Worm (Caenorhabditis elegans) whole organism, young adult: ENCODE results near the gene EGAP9.4.

Experiments used
- B0261.1 ChIP-seq: sonication (generic microtip); optimal IDR thresholded peaks from 2 replicates; lab custom pipeline; 2016; ENCODE audit warnings: mild to moderate bottlenecking, missing genetic modification characterization, moderate library complexity, missing compliant biosample characterization
- B0336.3 ChIP-seq: fragments of 200-800 bp; sonication (Bioruptor generic); IDR thresholded peaks from 2 replicates; pipeline ENCODE4 v1.3.6; 2022; ENCODE audit warnings: missing genetic modification characterization, missing compliant biosample characterization
- C17E4.6 ChIP-seq: fragments of 200-800 bp; sonication (Bioruptor generic); IDR thresholded peaks from 2 replicates; pipeline ENCODE4 v1.3.6; 2022; ENCODE audit warnings: missing genetic modification reagents, missing genetic modification characterization, missing compliant biosample characterization
- F10E7.11 ChIP-seq: sonication (generic microtip); optimal IDR thresholded peaks from 2 replicates; lab custom pipeline; 2017; ENCODE audit warnings: mild to moderate bottlenecking, missing genetic modification characterization, moderate library complexity, missing compliant biosample characterization
- F37B4.10 ChIP-seq: fragments of 200-800 bp; sonication (Bioruptor generic); IDR thresholded peaks from 2 replicates; pipeline ENCODE4 v1.3.6; 2022; ENCODE audit warnings: missing genetic modification characterization, missing compliant biosample characterization
- F39B2.1 ChIP-seq: fragments of 200-800 bp; sonication (Bioruptor generic); IDR thresholded peaks from 2 replicates; pipeline ENCODE4 v1.3.6; 2022; ENCODE audit warnings: missing genetic modification reagents, missing genetic modification characterization, missing compliant biosample characterization
- F49E8.2 ChIP-seq: sonication (generic microtip); optimal IDR thresholded peaks from 3 replicates; lab custom pipeline; 2017; ENCODE audit warnings: missing genetic modification characterization, mild to moderate bottlenecking, missing compliant biosample characterization, antibody characterized with exemption, moderate library complexity; ENCODE audit not compliant: insufficient read depth
- F57C9.4 ChIP-seq: sonication (generic microtip); optimal IDR thresholded peaks from 2 replicates; lab custom pipeline; 2017; ENCODE audit warnings: mild to moderate bottlenecking, missing genetic modification characterization, missing compliant biosample characterization
- T26A5.8 ChIP-seq: sonication (generic microtip); optimal IDR thresholded peaks from 2 replicates; lab custom pipeline; 2016; ENCODE audit warnings: missing genetic modification characterization, missing compliant biosample characterization
- Y56A3A.18 ChIP-seq: fragments of 200-800 bp; sonication (Bioruptor generic); IDR thresholded peaks from 2 replicates; pipeline ENCODE4 v1.3.6; 2022; ENCODE audit warnings: missing genetic modification reagents, missing genetic modification characterization, missing compliant biosample characterization
- Y79H2A.3 ChIP-seq: fragments of 200-800 bp; sonication (Bioruptor generic); conservative IDR thresholded peaks from 2 replicates; pipeline ENCODE4 v1.3.6; 2022; ENCODE audit warnings: missing genetic modification reagents, missing genetic modification characterization, missing compliant biosample characterization
- aptf-3 ChIP-seq: fragments of 200-800 bp; sonication (Bioruptor generic); IDR thresholded peaks from 2 replicates; pipeline ENCODE4 v1.3.6; 2022; ENCODE audit warnings: missing genetic modification characterization, missing compliant biosample characterization
- atf-7 ChIP-seq: sonication (generic microtip); optimal IDR thresholded peaks from 2 replicates; lab custom pipeline; 2017; ENCODE audit warnings: mild to moderate bottlenecking, missing genetic modification characterization, missing compliant biosample characterization
- athp-1 ChIP-seq: sonication (generic microtip); optimal IDR thresholded peaks from 2 replicates; lab custom pipeline; 2017; ENCODE audit warnings: mild to moderate bottlenecking, missing genetic modification characterization, missing compliant biosample characterization
- cebp-2 ChIP-seq: fragments of 200-800 bp; sonication (Bioruptor generic); IDR thresholded peaks from 2 replicates; pipeline ENCODE4 v1.3.6; 2022; ENCODE audit warnings: missing genetic modification characterization, missing compliant biosample characterization
- ceh-100 ChIP-seq: fragments of 200-800 bp; sonication (Bioruptor generic); IDR thresholded peaks from 2 replicates; pipeline ENCODE4 v1.3.6; 2022; ENCODE audit warnings: missing genetic modification reagents, missing genetic modification characterization, missing compliant biosample characterization
- ceh-27 ChIP-seq: fragments of 200-800 bp; sonication (Bioruptor generic); optimal IDR thresholded peaks from 2 replicates; lab custom pipeline; 2018; ENCODE audit warnings: mild to moderate bottlenecking, missing genetic modification characterization, moderate library complexity, missing compliant biosample characterization
- chd-7 ChIP-seq: sonication (generic microtip); optimal IDR thresholded peaks from 2 replicates; lab custom pipeline; 2016; ENCODE audit warnings: mild to moderate bottlenecking, missing genetic modification characterization, moderate library complexity, missing compliant biosample characterization
- die-1 ChIP-seq: sonication (generic microtip); optimal IDR thresholded peaks from 2 replicates; lab custom pipeline; 2016; ENCODE audit warnings: missing genotype, mild to moderate bottlenecking, missing genetic modification characterization, missing compliant biosample characterization
- dpff-1 ChIP-seq: sonication (generic microtip); optimal IDR thresholded peaks from 2 replicates; lab custom pipeline; 2017; ENCODE audit warnings: mild to moderate bottlenecking, missing genetic modification characterization, missing compliant biosample characterization
- efl-1 ChIP-seq: fragments of 150-350 bp; optimal IDR thresholded peaks from 2 replicates; lab custom pipeline; 2014; ENCODE audit warnings: missing biosample characterization, missing genetic modification reagents, missing genetic modification characterization
- egl-18 ChIP-seq: fragments of 200-800 bp; sonication (Bioruptor generic); IDR thresholded peaks from 2 replicates; pipeline ENCODE4 v1.3.6; 2022; ENCODE audit warnings: missing genetic modification reagents, missing genetic modification characterization, missing compliant biosample characterization
- ekl-4 ChIP-seq: fragments of 200-800 bp; sonication (Bioruptor generic); IDR thresholded peaks from 2 replicates; pipeline ENCODE4 v1.3.6; 2022; ENCODE audit warnings: missing genetic modification reagents, missing genetic modification characterization, missing compliant biosample characterization
- hmg-20 ChIP-seq: fragments of 200-800 bp; sonication (Bioruptor generic); IDR thresholded peaks from 2 replicates; pipeline ENCODE4 v1.3.6; 2022; ENCODE audit warnings: missing genetic modification reagents, missing genetic modification characterization, missing compliant biosample characterization
- hsf-1 ChIP-seq: fragments of 200-800 bp; sonication (Bioruptor generic); IDR thresholded peaks from 2 replicates; pipeline ENCODE4 v1.3.6; 2022; ENCODE audit warnings: missing genetic modification reagents, missing genetic modification characterization, missing compliant biosample characterization
- let-607 ChIP-seq, 2 experiments: fragments of 200-800 bp in 1 of 2; sonication (Bioruptor generic) in 1 of 2; sonication (generic microtip) in 1 of 2; optimal IDR thresholded peaks; 2 replicates each; lab custom pipeline; 2016 to 2018; ENCODE audit warnings: mild to moderate bottlenecking in 2 of 2, missing compliant biosample characterization in 2 of 2, missing genetic modification characterization in 2 of 2, moderate library complexity in 2 of 2, missing genotype in 1 of 2
- lin-40 ChIP-seq: sonication (generic microtip); optimal IDR thresholded peaks from 2 replicates; lab custom pipeline; 2016; ENCODE audit warnings: missing genetic modification characterization, mild to moderate bottlenecking, missing compliant biosample characterization, missing genotype, missing genetic modification reagents
- mcd-1 ChIP-seq: fragments of 200-800 bp; sonication (Bioruptor generic); IDR thresholded peaks from 2 replicates; pipeline ENCODE4 v1.3.6; 2022; ENCODE audit warnings: missing genetic modification reagents, missing genetic modification characterization, missing compliant biosample characterization
- mes-4 ChIP-seq: sonication (generic microtip); optimal IDR thresholded peaks from 2 replicates; lab custom pipeline; 2016; ENCODE audit warnings: missing genotype, missing genetic modification characterization, missing compliant biosample characterization
- nfyb-1 ChIP-seq: fragments of 200-800 bp; sonication (Bioruptor generic); IDR thresholded peaks from 2 replicates; pipeline ENCODE4 v1.3.6; 2022; ENCODE audit warnings: missing genetic modification reagents, missing genetic modification characterization, missing compliant biosample characterization
- nhr-120 ChIP-seq: fragments of 200-800 bp; sonication (Bioruptor generic); IDR thresholded peaks from 2 replicates; pipeline ENCODE4 v1.3.6; 2022; ENCODE audit warnings: missing genetic modification characterization, missing compliant biosample characterization
- nhr-27 ChIP-seq: fragments of 200-800 bp; sonication (Bioruptor generic); optimal IDR thresholded peaks from 2 replicates; lab custom pipeline; 2018; ENCODE audit warnings: mild to moderate bottlenecking, missing genetic modification characterization, moderate library complexity, missing compliant biosample characterization
- nhr-80 ChIP-seq: sonication (generic microtip); optimal IDR thresholded peaks from 2 replicates; lab custom pipeline; 2016; ENCODE audit warnings: missing genetic modification characterization, missing compliant biosample characterization
- nhr-90 ChIP-seq: sonication (generic microtip); optimal IDR thresholded peaks from 2 replicates; lab custom pipeline; 2016; ENCODE audit warnings: missing genotype, mild to moderate bottlenecking, missing genetic modification characterization, missing compliant biosample characterization
- pbrm-1 ChIP-seq: fragments of 200-800 bp; sonication (Bioruptor generic); IDR thresholded peaks from 2 replicates; pipeline ENCODE4 v1.3.6; 2022; ENCODE audit warnings: missing genetic modification reagents, missing genetic modification characterization, missing compliant biosample characterization
- pha-4 ChIP-seq: fragments of 150-350 bp; sonication (generic microtip); optimal IDR thresholded peaks from 2 replicates; lab custom pipeline; 2014; ENCODE audit warnings: missing biosample characterization, missing genetic modification reagents, missing genetic modification characterization
- rcor-1 ChIP-seq: fragments of 200-800 bp; sonication (Bioruptor generic); IDR thresholded peaks from 2 replicates; pipeline ENCODE4 v1.3.6; 2022; ENCODE audit warnings: missing genetic modification reagents, missing genetic modification characterization, missing compliant biosample characterization
- rec-8 ChIP-seq, 2 experiments: sonication (generic microtip); optimal IDR thresholded peaks; 2 replicates each; lab custom pipeline; 2016; ENCODE audit warnings: mild to moderate bottlenecking in 2 of 2, missing genetic modification characterization in 2 of 2, missing genetic modification reagents in 2 of 2, missing genotype in 2 of 2, missing biosample characterization in 1 of 2, missing compliant biosample characterization in 1 of 2, moderate library complexity in 1 of 2
- rpc-1 ChIP-seq, 2 experiments: fragments of 150-350 bp in 1 of 2; sonication (generic microtip) in 1 of 2; optimal IDR thresholded peaks; 2 replicates each; lab custom pipeline; 2014 to 2018; ENCODE audit warnings: missing biosample characterization in 1 of 2, missing genetic modification characterization in 1 of 2, missing genetic modification reagents in 1 of 2, missing genotype in 1 of 2
- sea-2 ChIP-seq: fragments of 200-800 bp; sonication (Bioruptor generic); IDR thresholded peaks from 2 replicates; pipeline ENCODE4 v1.3.6; 2022; ENCODE audit warnings: missing genetic modification characterization, missing compliant biosample characterization
- snpc-3.4 ChIP-seq: sonication (generic microtip); optimal IDR thresholded peaks from 2 replicates; lab custom pipeline; 2017; ENCODE audit warnings: missing genetic modification characterization, mild to moderate bottlenecking, missing compliant biosample characterization, antibody characterized with exemption, moderate library complexity, missing genotype, missing genetic modification reagents
- snpc-4 ChIP-seq, 5 experiments: fragments of 150-350 bp in 1 of 5; sonication (generic microtip) in 4 of 5; optimal IDR thresholded peaks; 2 replicates each; lab custom pipeline; 2014 to 2018; ENCODE audit warnings: missing genetic modification characterization in 5 of 5, missing biosample characterization in 3 of 5, antibody characterized with exemption in 2 of 5, mild to moderate bottlenecking in 2 of 5, missing compliant biosample characterization in 2 of 5, missing genotype in 2 of 5, moderate library complexity in 2 of 5, missing genetic modification reagents in 1 of 5
- somi-1 ChIP-seq: fragments of 200-800 bp; sonication (Bioruptor generic); optimal IDR thresholded peaks from 2 replicates; lab custom pipeline; 2018; ENCODE audit warnings: mild to moderate bottlenecking, missing genetic modification characterization, missing compliant biosample characterization
- sptf-2 ChIP-seq: fragments of 200-800 bp; sonication (Bioruptor generic); optimal IDR thresholded peaks from 2 replicates; lab custom pipeline; 2018; ENCODE audit warnings: mild to moderate bottlenecking, missing genetic modification characterization, missing compliant biosample characterization
- tbp1 ChIP-seq: fragments of 200-800 bp; sonication (Bioruptor generic); optimal IDR thresholded peaks from 2 replicates; lab custom pipeline; 2018; ENCODE audit warnings: mild to moderate bottlenecking, missing genetic modification characterization, missing compliant biosample characterization
- zfh-2 ChIP-seq: fragments of 200-800 bp; sonication (Bioruptor generic); conservative IDR thresholded peaks from 2 replicates; pipeline ENCODE4 v1.3.6; 2022; ENCODE audit warnings: missing genetic modification reagents, missing genetic modification characterization, missing compliant biosample characterization
- zim-3 ChIP-seq: sonication (generic microtip); optimal IDR thresholded peaks from 2 replicates; lab custom pipeline; 2017; ENCODE audit warnings: mild to moderate bottlenecking, missing genetic modification characterization, moderate library complexity, missing compliant biosample characterization
- ztf-26 ChIP-seq: sonication (generic microtip); optimal IDR thresholded peaks from 2 replicates; lab custom pipeline; 2017; ENCODE audit warnings: missing genetic modification characterization, missing compliant biosample characterization

EGAP9.4 gene

DNA sequence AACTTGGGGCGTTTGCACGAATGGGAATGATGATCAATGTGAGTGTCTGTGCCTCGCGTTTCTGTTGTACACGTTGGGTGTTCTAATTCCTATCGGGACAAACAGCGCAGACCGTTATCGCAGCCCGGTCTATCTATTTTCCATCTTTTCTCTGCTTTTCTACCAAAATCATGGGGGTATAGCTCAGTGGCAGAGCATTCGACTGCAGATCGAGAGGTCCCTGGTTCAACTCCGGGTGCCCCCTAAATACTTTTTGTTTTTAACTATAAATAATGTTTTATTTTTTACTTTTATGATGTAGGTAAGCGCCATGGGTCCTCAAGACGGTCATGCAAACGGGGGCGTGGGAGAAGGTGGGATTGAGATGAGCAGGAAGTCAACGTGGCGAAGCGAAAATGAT, 17.1 kb upstream of the EGAP9.4 start (continued):
- TF ChIP-seq let-607 (tag; optimal IDR thresholded peaks at IDR 0.05; lab: Kevin White, UChicago) (peak; percentile 10 to 16), ekl-4 (GFP tag; lab: Robert Waterston, UW) (peak; percentile 64), cebp-2 (GFP tag; lab: Robert Waterston, UW) (0 out of 2 replicates have a peak, but pooled peaks have one; percentile 42), hmg-20 (GFP tag; lab: Robert Waterston, UW) (no peak), nfyb-1 (GFP tag; lab: Robert Waterston, UW) (no peak), efl-1 (GFP tag; lab: Kevin White, UChicago) (no peak), nhr-80 (tag; lab: Kevin White, UChicago) (peak; percentile 42), F10E7.11 (tag; lab: Kevin White, UChicago) (no peak), sptf-2 (GFP tag; lab: Kevin White, UChicago) (peak; percentile 90), die-1 (tag; lab: Kevin White, UChicago) (peak; percentile 89), somi-1 (GFP tag; lab: Kevin White, UChicago) (peak; percentile 49), rpc-1 (optimal IDR thresholded peaks at IDR 0.05; lab: Kevin White, UChicago) (peak; percentile 86), rpc-1 (tag; optimal IDR thresholded peaks at IDR 0.05; lab: Kevin White, UChicago) (peak; percentile 92), rcor-1 (GFP tag; lab: Robert Waterston, UW) (no peak), rec-8 (tag; optimal IDR thresholded peaks at IDR 0.05; lab: Kevin White, UChicago) (peak; percentile 69 to 81), snpc-4 (GFP tag; optimal IDR thresholded peaks at IDR 0.05; lab: Kevin White, UChicago) (no peak), snpc-4 (tag; optimal IDR thresholded peaks at IDR 0.05; lab: Kevin White, UChicago) (no peak), chd-7 (tag; lab: Kevin White, UChicago) (peak; percentile 61), zfh-2 (GFP tag; lab: Robert Waterston, UW) (no peak), T26A5.8 (tag; lab: Kevin White, UChicago) (peak; percentile 45), ztf-26 (tag; lab: Kevin White, UChicago) (peak; percentile 24), nhr-27 (tag; lab: Kevin White, UChicago) (no peak), pbrm-1 (GFP tag; lab: Robert Waterston, UW) (no peak), F39B2.1 (GFP tag; lab: Robert Waterston, UW) (no peak), snpc-3.4 (tag; lab: Kevin White, UChicago) (peak; percentile 40), tbp1 (GFP tag; lab: Kevin White, UChicago) (peak; percentile 87), B0336.3 (GFP tag; lab: Robert Waterston, UW) (no peak), ceh-27 (GFP tag; lab: Kevin White, UChicago) (no peak), nhr-90 (tag; lab: Kevin White, UChicago) (peak; percentile 89), pha-4 (tag; lab: Kevin White, UChicago) (no peak), nhr-120 (GFP tag; lab: Robert Waterston, UW) (no peak), athp-1 (peak; percentile 74), mes-4 (peak; percentile 39), F57C9.4 (no peak), hsf-1 (0 out of 2 replicates have a peak, but pooled peaks have one; percentile 24), F49E8.2 (tag; lab: Kevin White, UChicago) (no peak), lin-40 (no peak), ceh-100 (GFP tag; lab: Robert Waterston, UW) (peak; percentile 49; the same call in 1 of the 2 replicates), aptf-3 (GFP tag; lab: Robert Waterston, UW) (no peak; the same call in 1 of the 2 replicates), zim-3 (tag; lab: Kevin White, UChicago) (peak; percentile 45), sea-2 (GFP tag; lab: Robert Waterston, UW) (no peak), F37B4.10 (GFP tag; lab: Robert Waterston, UW) (0 out of 2 replicates have a peak, but pooled peaks have one; percentile 69), atf-7 (peak; percentile 9), mcd-1 (no peak), C17E4.6 (no peak), egl-18 (GFP tag; lab: Robert Waterston, UW) (no peak), Y56A3A.18 (GFP tag; lab: Robert Waterston, UW) (0 out of 2 replicates have a peak, but pooled peaks have one; percentile 24), dpff-1 (tag; lab: Kevin White, UChicago) (no peak), B0261.1 (tag; lab: Kevin White, UChicago) (peak; percentile 77), Y79H2A.3 (GFP tag; lab: Robert Waterston, UW) (no peak)
